Worm (Caenorhabditis elegans) whole organism, early embryonic: ENCODE results near the gene clec-61.
A peak's percentile ranks its signal among the peaks of the same experiment; 100 is the strongest.

Experiments
- B0310.2 ChIP-seq: sonication (generic microtip); optimal IDR thresholded peaks from 2 replicates; lab custom pipeline; 2016; ENCODE audit warnings: mild to moderate bottlenecking, missing genetic modification characterization, missing compliant biosample characterization
- F13C5.2 ChIP-seq: sonication (generic microtip); optimal IDR thresholded peaks from 2 replicates; lab custom pipeline; 2017; ENCODE audit warnings: mild to moderate bottlenecking, missing genetic modification characterization, inconsistent platforms, missing compliant biosample characterization
- aly-1 ChIP-seq: sonication (generic microtip); optimal IDR thresholded peaks from 2 replicates; lab custom pipeline; 2016; ENCODE audit warnings: missing genetic modification characterization, missing compliant biosample characterization
- ama-1 ChIP-seq: fragments of 150-350 bp; optimal IDR thresholded peaks from 2 replicates; lab custom pipeline; 2014
- ceh-13 ChIP-seq: fragments of 200-800 bp; sonication (Bioruptor generic); optimal IDR thresholded peaks from 2 replicates; lab custom pipeline; 2018; ENCODE audit warnings: mild to moderate bottlenecking, missing genetic modification characterization, missing compliant biosample characterization
- ceh-36 ChIP-seq: sonication (generic microtip); optimal IDR thresholded peaks from 2 replicates; lab custom pipeline; 2016; ENCODE audit warnings: missing genetic modification characterization, inconsistent platforms, missing compliant biosample characterization
- ets-7 ChIP-seq: sonication (generic microtip); optimal IDR thresholded peaks from 2 replicates; lab custom pipeline; 2016; ENCODE audit warnings: missing genotype, missing genetic modification characterization, missing compliant biosample characterization
- flt-1 ChIP-seq: fragments of 200-800 bp; sonication (Bioruptor generic); IDR thresholded peaks from 2 replicates; pipeline ENCODE4 v1.3.6; 2022; ENCODE audit warnings: missing genetic modification characterization, missing compliant biosample characterization
- hmbx-1 ChIP-seq: sonication (generic microtip); optimal IDR thresholded peaks from 2 replicates; lab custom pipeline; 2016; ENCODE audit warnings: mild to moderate bottlenecking, missing genetic modification characterization, missing compliant biosample characterization
- hmg-4 ChIP-seq: fragments of 200-800 bp; sonication (Bioruptor generic); optimal IDR thresholded peaks from 2 replicates; lab custom pipeline; 2018; ENCODE audit warnings: mild to moderate bottlenecking, missing genetic modification characterization, missing compliant biosample characterization
- hnd-1 ChIP-seq: sonication (generic microtip); optimal IDR thresholded peaks from 2 replicates; lab custom pipeline; 2016; ENCODE audit warnings: missing genetic modification characterization, missing compliant biosample characterization
- pes-1 ChIP-seq: fragments of 200-800 bp; sonication (Bioruptor generic); IDR thresholded peaks from 2 replicates; pipeline ENCODE4 v1.3.6; 2022; ENCODE audit warnings: missing genetic modification reagents, missing genetic modification characterization, missing compliant biosample characterization
- scrt-1 ChIP-seq: fragments of 200-800 bp; sonication (Bioruptor generic); IDR thresholded peaks from 2 replicates; pipeline ENCODE4 v1.3.6; 2022; ENCODE audit warnings: missing genetic modification characterization, missing compliant biosample characterization
- sea-1 ChIP-seq: fragments of 200-800 bp; sonication (Bioruptor generic); conservative IDR thresholded peaks from 2 replicates; pipeline ENCODE4 v1.3.6; 2022; ENCODE audit warnings: missing genetic modification characterization, missing compliant biosample characterization
- tbx-11 ChIP-seq: fragments of 200-800 bp; sonication (Bioruptor generic); IDR thresholded peaks from 2 replicates; pipeline ENCODE4 v1.3.6; 2022; ENCODE audit warnings: missing genetic modification characterization, missing compliant biosample characterization
- tbx-37 ChIP-seq: fragments of 200-800 bp; sonication (Bioruptor generic); conservative IDR thresholded peaks from 2 replicates; pipeline ENCODE4 v1.3.6; 2022; ENCODE audit warnings: missing genetic modification reagents, missing genetic modification characterization, missing compliant biosample characterization
- tra-4 ChIP-seq: sonication (generic microtip); optimal IDR thresholded peaks from 2 replicates; lab custom pipeline; 2017; ENCODE audit warnings: missing genetic modification characterization, missing compliant biosample characterization

clec-61 gene

ce11 chrII:10529218-10529751 lies 38.9 kb upstream of the clec-61 start:
- TF ChIP-seq ama-1 (no peak), tbx-37 (GFP tag; lab: Robert Waterston, UW) (0 out of 2 replicates have a peak, but pooled peaks have one; percentile 15), hmg-4 (GFP tag; lab: Kevin White, UChicago) (no peak), B0310.2 (tag; lab: Kevin White, UChicago) (no peak), tbx-11 (no peak), hmbx-1 (no peak)

ce11 chrII:10527649-10528134 lies 37.4 kb upstream of the clec-61 start, which contains the start of gene mab-10:
TSS of gene mab-10 (plus strand) at chrII:10528084.
- no peak for TF ChIP-seq B0310.2 (tag; lab: Kevin White, UChicago)
- TF ChIP-seq ets-7 (tag; lab: Kevin White, UChicago): no peak
- no peak for TF ChIP-seq pes-1 (GFP tag; lab: Robert Waterston, UW)
- no peak for TF ChIP-seq hnd-1
- TF ChIP-seq tbx-37 (GFP tag; lab: Robert Waterston, UW): no peak
- TF ChIP-seq ceh-13 (GFP tag; lab: Kevin White, UChicago): no peak
- peak; percentile 59; the same call in 1 of the 2 replicates for TF ChIP-seq scrt-1 (GFP tag; lab: Robert Waterston, UW)

- TF ChIP-seq hnd-1 (no peak), pes-1 (GFP tag; lab: Robert Waterston, UW) (no peak), scrt-1 (GFP tag; lab: Robert Waterston, UW) (no peak), tbx-11 (no peak), sea-1 (GFP tag; lab: Robert Waterston, UW) (no peak), hmbx-1 (no peak), flt-1 (GFP tag; lab: Robert Waterston, UW) (no peak), B0310.2 (tag; lab: Kevin White, UChicago) (no peak), ceh-13 (GFP tag; lab: Kevin White, UChicago) (no peak)
Observed at ce11 chrII:10525134-10525533, 34.8 kb upstream of the clec-61 start.

ce11 chrII:10524374-10524773 lies 34.0 kb upstream of the clec-61 start, which contains the start of gene F59B10.6:
TSS of gene F59B10.6 (minus strand) at chrII:10524474.
- TF ChIP-seq flt-1 (GFP tag; lab: Robert Waterston, UW): no peak
- TF ChIP-seq B0310.2 (tag; lab: Kevin White, UChicago): no peak
- TF ChIP-seq F13C5.2 (tag; lab: Kevin White, UChicago): no peak
- TF ChIP-seq tbx-11: no peak
- no peak for TF ChIP-seq tra-4 (tag; lab: Kevin White, UChicago)
- TF ChIP-seq sea-1 (GFP tag; lab: Robert Waterston, UW): no peak
- TF ChIP-seq ceh-13 (GFP tag; lab: Kevin White, UChicago): no peak
- no peak for TF ChIP-seq ceh-36 (tag; lab: Kevin White, UChicago)
- TF ChIP-seq pes-1 (GFP tag; lab: Robert Waterston, UW): no peak
- TF ChIP-seq hmbx-1: no peak
- TF ChIP-seq hnd-1: no peak

ce11 chrII:10523583-10523982 lies 33.2 kb upstream of the clec-61 start, which contains the start of gene F59B10.5:
TSS of gene F59B10.5 (minus strand) at chrII:10523683.
- no peak for TF ChIP-seq ama-1
- no peak for TF ChIP-seq flt-1 (GFP tag; lab: Robert Waterston, UW)
- TF ChIP-seq tra-4 (tag; lab: Kevin White, UChicago): no peak
- TF ChIP-seq hmbx-1: no peak
- no peak for TF ChIP-seq B0310.2 (tag; lab: Kevin White, UChicago)
- no peak for TF ChIP-seq ceh-13 (GFP tag; lab: Kevin White, UChicago)
- TF ChIP-seq hmg-4 (GFP tag; lab: Kevin White, UChicago): no peak
- no peak for TF ChIP-seq tbx-11
- no peak for TF ChIP-seq ets-7 (tag; lab: Kevin White, UChicago)
- no peak for TF ChIP-seq hnd-1
- TF ChIP-seq tbx-37 (GFP tag; lab: Robert Waterston, UW): no peak
- TF ChIP-seq sea-1 (GFP tag; lab: Robert Waterston, UW): no peak
- TF ChIP-seq aly-1 (tag; lab: Kevin White, UChicago): no peak
- no peak for TF ChIP-seq scrt-1 (GFP tag; lab: Robert Waterston, UW)
- TF ChIP-seq pes-1 (GFP tag; lab: Robert Waterston, UW): no peak
- TF ChIP-seq F13C5.2 (tag; lab: Kevin White, UChicago): no peak

ce11 chrII:10523031-10523430 lies 32.7 kb upstream of the clec-61 start:
- TF ChIP-seq B0310.2 (tag; lab: Kevin White, UChicago) (no peak), F13C5.2 (tag; lab: Kevin White, UChicago) (no peak)

- TF ChIP-seq flt-1 (GFP tag; lab: Robert Waterston, UW): no peak
- TF ChIP-seq B0310.2 (tag; lab: Kevin White, UChicago): no peak
- no peak for TF ChIP-seq tra-4 (tag; lab: Kevin White, UChicago)
- TF ChIP-seq pes-1 (GFP tag; lab: Robert Waterston, UW): no peak
- no peak for TF ChIP-seq ama-1
- TF ChIP-seq ceh-36 (tag; lab: Kevin White, UChicago): no peak
- TF ChIP-seq hnd-1: no peak
- TF ChIP-seq hmbx-1: no peak
- TF ChIP-seq F13C5.2 (tag; lab: Kevin White, UChicago): no peak
Observed at ce11 chrII:10519863-10520262, 29.5 kb upstream of the clec-61 start.

- no peak for TF ChIP-seq tbx-11
- TF ChIP-seq aly-1 (tag; lab: Kevin White, UChicago): no peak
- TF ChIP-seq hnd-1: no peak
- TF ChIP-seq scrt-1 (GFP tag; lab: Robert Waterston, UW): no peak
- no peak for TF ChIP-seq F13C5.2 (tag; lab: Kevin White, UChicago)
- TF ChIP-seq tbx-37 (GFP tag; lab: Robert Waterston, UW): no peak
- no peak for TF ChIP-seq ama-1
- no peak for TF ChIP-seq B0310.2 (tag; lab: Kevin White, UChicago)
- TF ChIP-seq tra-4 (tag; lab: Kevin White, UChicago): no peak
- no peak for TF ChIP-seq pes-1 (GFP tag; lab: Robert Waterston, UW)
- TF ChIP-seq flt-1 (GFP tag; lab: Robert Waterston, UW): no peak
- no peak for TF ChIP-seq ceh-36 (tag; lab: Kevin White, UChicago)
- no peak for TF ChIP-seq ceh-13 (GFP tag; lab: Kevin White, UChicago)
- TF ChIP-seq hmbx-1: no peak
- no peak for TF ChIP-seq ets-7 (tag; lab: Kevin White, UChicago)
- TF ChIP-seq hmg-4 (GFP tag; lab: Kevin White, UChicago): no peak
- TF ChIP-seq sea-1 (GFP tag; lab: Robert Waterston, UW): no peak
Observed at ce11 chrII:10519017-10519416, 28.7 kb upstream of the clec-61 start, which contains the start of gene F59B10.4. TSS of gene F59B10.4 (minus strand) at chrII:10519117.
